Worm (Caenorhabditis elegans) whole organism, mixed stage, embryonic: ENCODE data around the gene B0478.3.

Experiments used
- mep-1 ChIP-seq: fragments of 150-350 bp; optimal IDR thresholded peaks from 2 replicates; lab custom pipeline; 2017; ENCODE audit warnings: missing biosample characterization, missing genetic modification reagents, missing genetic modification characterization, inconsistent platforms
- pha-4 ChIP-seq: fragments of 150-350 bp; optimal IDR thresholded peaks from 2 replicates; lab custom pipeline; 2018; ENCODE audit warnings: missing biosample characterization, missing genetic modification reagents, missing genetic modification characterization

- no peak for TF ChIP-seq pha-4 (tag; lab: Kevin White, UChicago)
- TF ChIP-seq mep-1 (tag; lab: Kevin White, UChicago), result no peak
Measured at ce11 chrIV:6977089-6977558, 12.7 kb upstream of the B0478.3 start, which contains the start of the genes pgl-1 and him-3.
